Fruit fly (Drosophila melanogaster) S2 (cell line): ENCODE data around the gene CG4537.

ENCODE experiments used
- CG8478 ChIP-seq: fragments of >200 bp; optimal IDR thresholded peaks from 2 replicates; lab custom pipeline; 2018
- CTCF ChIP-seq, 2 experiments: fragments of >200 bp; optimal IDR thresholded peaks; 2 replicates each; lab custom pipeline; 2018

- TF ChIP-seq CG8478 (lab: Kevin White, UChicago) (no peak), CTCF (optimal IDR thresholded peaks at IDR 0.05; lab: Kevin White, UChicago) (peak in 1 of 2 experiments; percentile 29)
These were observed 27.6 kb downstream of the CG4537 start, which contains the start of the genes CG5885 and CG4598 for dm6 chr2L:9918020-9918959.
